Worm (Caenorhabditis elegans) whole organism, midembryonic: Measurements from ENCODE around the gene C07E3.4.

Experiments
- cog-1 ChIP-seq: sonication (generic microtip); optimal IDR thresholded peaks from 2 replicates; lab custom pipeline; 2016; ENCODE audit warnings: missing genetic modification characterization, missing compliant biosample characterization
- flt-1 ChIP-seq: fragments of 200-800 bp; sonication (Bioruptor generic); IDR thresholded peaks from 2 replicates; pipeline ENCODE4 v1.3.6; 2022; ENCODE audit warnings: missing genetic modification characterization, missing compliant biosample characterization
- klf-2 ChIP-seq: fragments of 200-800 bp; sonication (Bioruptor generic); conservative IDR thresholded peaks from 2 replicates; pipeline ENCODE4 v1.3.6; 2022; ENCODE audit warnings: missing genetic modification reagents, missing genetic modification characterization, missing compliant biosample characterization
- med-1 ChIP-seq: sonication (generic microtip); optimal IDR thresholded peaks from 2 replicates; lab custom pipeline; 2017; ENCODE audit warnings: missing genetic modification characterization, mild to moderate bottlenecking, missing compliant biosample characterization, antibody characterized with exemption, missing genetic modification reagents; ENCODE audit not compliant: insufficient read depth
- ref-1 ChIP-seq: fragments of 200-800 bp; sonication (Bioruptor generic); conservative IDR thresholded peaks from 2 replicates; pipeline ENCODE4 v1.3.6; 2022; ENCODE audit warnings: missing genetic modification reagents, missing genetic modification characterization, missing compliant biosample characterization
- tab-1 ChIP-seq: fragments of 200-800 bp; sonication (Bioruptor generic); IDR thresholded peaks from 2 replicates; pipeline ENCODE4 v1.3.6; 2022; ENCODE audit warnings: missing genetic modification characterization, missing compliant biosample characterization
- ztf-23 ChIP-seq: fragments of 200-800 bp; sonication (Bioruptor generic); IDR thresholded peaks from 2 replicates; pipeline ENCODE4 v1.3.6; 2022; ENCODE audit warnings: missing genetic modification reagents, missing genetic modification characterization, missing compliant biosample characterization
- ztf-29 ChIP-seq: fragments of 200-800 bp; sonication (Bioruptor generic); IDR thresholded peaks from 2 replicates; pipeline ENCODE4 v1.3.6; 2022; ENCODE audit warnings: missing genetic modification reagents, missing genetic modification characterization, missing compliant biosample characterization

ce11 chrII:10325615-10326232, 34.9 kb upstream of the C07E3.4 start, which contains the start of gene appg-1:
- no peak for TF ChIP-seq klf-2 (GFP tag; lab: Robert Waterston, UW)
- TF ChIP-seq flt-1 (GFP tag; lab: Robert Waterston, UW): no peak
- TF ChIP-seq ref-1 (GFP tag; lab: Robert Waterston, UW): no peak
- TF ChIP-seq cog-1 (tag; lab: Kevin White, UChicago): no peak
- no peak for TF ChIP-seq ztf-29 (GFP tag; lab: Robert Waterston, UW)
- TF ChIP-seq med-1 (GFP tag; lab: Kevin White, UChicago): no peak
- no peak for TF ChIP-seq ztf-23
- no peak for TF ChIP-seq tab-1 (GFP tag; lab: Robert Waterston, UW)
